Fruit fly (Drosophila melanogaster): ENCODE data around the gene CG42749.

CG42749 gene

DNA sequence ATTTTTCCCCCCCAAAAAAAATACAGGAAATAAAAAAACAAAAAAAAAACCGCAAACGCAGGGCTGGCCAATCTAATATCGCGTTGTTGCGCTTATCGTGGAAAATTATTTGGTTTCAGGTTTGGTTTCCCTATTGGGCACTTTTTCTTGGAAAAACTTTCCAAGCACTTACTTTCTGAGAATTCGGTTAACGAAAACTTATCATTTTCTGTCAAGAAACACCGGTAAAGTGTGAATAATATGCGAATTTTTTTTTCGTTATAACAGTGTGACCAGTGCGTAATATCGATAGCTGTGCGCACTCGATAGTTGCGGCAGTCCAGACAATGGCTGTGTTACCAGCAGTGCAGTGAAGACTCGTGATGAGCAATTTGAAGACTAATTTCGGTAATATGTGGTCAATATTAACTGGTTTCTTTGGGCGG, 26.6 kb downstream of the CG42749 start, which contains the start of gene Rnp4F:
Gene Rnp4F, minus strand, starts transcription at position 238 of the 425 bp plus-strand sequence.
- TF ChIP-seq insv (optimal IDR thresholded peaks at IDR 0.05): no peak
- no peak for TF ChIP-seq ttk (optimal IDR thresholded peaks at IDR 0.05)
- TF ChIP-seq h (optimal IDR thresholded peaks at IDR 0.05): no peak
- TF ChIP-seq psq (optimal IDR thresholded peaks at IDR 0.05): no peak
- TF ChIP-seq Myc (optimal IDR thresholded peaks at IDR 0.05): no peak
- no peak for TF ChIP-seq Sin3A (optimal IDR thresholded peaks at IDR 0.05)

DNA sequence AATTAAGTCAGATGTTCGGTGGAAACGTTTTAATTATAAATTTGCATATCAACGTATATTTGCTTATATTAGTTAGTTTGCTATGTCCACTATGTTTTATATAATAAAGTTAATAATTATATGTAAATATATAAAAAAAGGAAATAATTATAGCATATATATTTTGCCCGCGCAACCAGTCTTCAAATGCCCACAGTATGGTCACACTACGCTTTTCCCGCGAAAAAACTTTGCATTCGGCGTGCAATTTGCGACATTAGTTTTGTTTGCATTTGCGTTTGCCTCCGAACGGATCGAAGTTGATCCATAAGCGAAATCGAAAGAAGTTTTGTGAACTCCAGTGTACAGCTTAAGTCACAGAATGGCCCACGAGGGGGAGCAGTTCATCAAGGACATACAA, 27.8 kb downstream of the CG42749 start, which contains the start of gene Mcm3:
Gene Mcm3, plus strand, starts transcription at position 220 of the 400 bp plus-strand sequence.
- TF ChIP-seq ttk (optimal IDR thresholded peaks at IDR 0.05) (no peak), h (optimal IDR thresholded peaks at IDR 0.05) (no peak), psq (optimal IDR thresholded peaks at IDR 0.05) (no peak), Myc (optimal IDR thresholded peaks at IDR 0.05) (no peak), Sin3A (optimal IDR thresholded peaks at IDR 0.05) (no peak), insv (optimal IDR thresholded peaks at IDR 0.05) (no peak)

dm6 chrX:5329266-5329898, 33.5 kb downstream of the CG42749 start, which contains the start of the genes CG3309 and XRCC1:
Gene CG3309 (minus strand): TSS chrX:5329347.
Gene XRCC1 (plus strand): TSS chrX:5329876.
- TF ChIP-seq ttk (optimal IDR thresholded peaks at IDR 0.05) (no peak), Sin3A (optimal IDR thresholded peaks at IDR 0.05) (no peak), h (optimal IDR thresholded peaks at IDR 0.05) (no peak), Myc (optimal IDR thresholded peaks at IDR 0.05) (no peak), psq (optimal IDR thresholded peaks at IDR 0.05) (no peak)

dm6 chrX:5332259-5332862, 36.5 kb downstream of the CG42749 start, which contains the start of gene CanB:
Gene CanB (plus strand): TSS chrX:5332499.
- TF ChIP-seq Sin3A (optimal IDR thresholded peaks at IDR 0.05): no peak

DNA sequence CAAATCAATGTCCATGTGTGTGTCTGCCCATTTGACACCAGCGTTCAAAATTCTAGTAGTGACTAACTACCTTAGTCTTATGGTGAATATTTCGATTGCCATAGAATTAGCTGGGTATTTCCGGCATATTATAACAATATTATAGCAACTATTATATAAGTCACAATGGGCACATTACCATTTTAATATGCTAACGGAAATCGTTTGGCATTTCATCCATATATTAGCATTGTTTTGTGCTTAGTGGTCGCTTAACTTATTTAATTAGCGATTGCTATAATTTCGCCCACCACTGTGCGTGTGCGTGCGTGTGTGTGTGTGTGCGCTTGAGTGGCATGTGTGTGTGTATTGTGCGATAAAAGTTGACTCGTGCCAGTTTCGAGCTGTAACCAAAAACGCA, 40.9 kb downstream of the CG42749 start:
- TF ChIP-seq insv (optimal IDR thresholded peaks at IDR 0.05) (no peak), psq (optimal IDR thresholded peaks at IDR 0.05) (no peak), ttk (optimal IDR thresholded peaks at IDR 0.05) (no peak), Sin3A (optimal IDR thresholded peaks at IDR 0.05) (no peak), h (optimal IDR thresholded peaks at IDR 0.05) (no peak), Myc (optimal IDR thresholded peaks at IDR 0.05) (no peak)

dm6 chrX:5337316-5337715, 41.5 kb downstream of the CG42749 start:
- TF ChIP-seq h (optimal IDR thresholded peaks at IDR 0.05) (no peak), psq (optimal IDR thresholded peaks at IDR 0.05) (no peak), insv (optimal IDR thresholded peaks at IDR 0.05) (no peak), Sin3A (optimal IDR thresholded peaks at IDR 0.05) (no peak), ttk (optimal IDR thresholded peaks at IDR 0.05) (no peak), Myc (optimal IDR thresholded peaks at IDR 0.05) (no peak)

DNA sequence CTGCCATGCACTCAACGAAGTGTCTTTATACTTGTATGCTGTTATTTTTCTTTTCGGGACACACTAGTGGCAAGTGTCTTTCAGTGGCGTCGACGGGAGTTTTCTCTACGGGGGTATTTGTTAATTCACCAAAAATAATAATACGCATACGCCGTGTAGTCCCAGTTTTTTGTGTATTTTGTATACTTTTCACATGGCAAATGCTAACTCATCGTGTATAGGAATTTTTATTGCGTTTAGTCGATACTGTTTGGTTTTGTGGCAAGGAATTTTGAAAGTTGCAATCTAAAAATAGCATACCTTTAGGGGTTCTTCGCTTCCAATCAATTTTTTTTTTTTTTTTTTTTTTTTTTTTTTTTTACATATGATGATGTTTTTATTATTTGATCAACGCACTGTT, 42.6 kb downstream of the CG42749 start:
- TF ChIP-seq Myc (optimal IDR thresholded peaks at IDR 0.05) (no peak), insv (optimal IDR thresholded peaks at IDR 0.05) (no peak), ttk (optimal IDR thresholded peaks at IDR 0.05) (no peak), Sin3A (optimal IDR thresholded peaks at IDR 0.05) (no peak), psq (optimal IDR thresholded peaks at IDR 0.05) (no peak)

DNA sequence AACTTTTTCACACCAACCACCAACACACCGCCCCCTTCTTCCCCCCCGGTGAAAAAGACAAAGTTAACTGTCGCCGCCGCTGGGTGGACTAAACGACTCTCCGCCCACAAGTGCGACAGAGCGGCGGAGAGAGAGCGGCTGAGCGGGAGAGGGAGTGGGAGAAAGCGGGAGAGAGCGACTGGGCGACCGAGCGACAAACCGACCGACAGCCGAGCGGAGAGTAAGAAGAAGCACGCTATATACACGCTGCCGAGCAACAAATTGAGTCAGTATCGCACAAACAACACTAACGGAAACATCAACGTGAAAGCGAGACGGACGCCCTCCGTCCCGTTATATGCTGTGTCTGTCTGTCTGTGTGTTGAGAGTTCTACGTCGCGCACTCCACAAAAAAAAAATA, 44.1 kb downstream of the CG42749 start, which contains the start of gene SK:
Gene SK, plus strand, starts transcription at position 267 of the 400 bp plus-strand sequence.
- TF ChIP-seq ttk (optimal IDR thresholded peaks at IDR 0.05) (no peak), h (optimal IDR thresholded peaks at IDR 0.05) (no peak), insv (optimal IDR thresholded peaks at IDR 0.05) (no peak), psq (optimal IDR thresholded peaks at IDR 0.05) (no peak), Myc (optimal IDR thresholded peaks at IDR 0.05) (no peak), Sin3A (optimal IDR thresholded peaks at IDR 0.05) (no peak)

DNA sequence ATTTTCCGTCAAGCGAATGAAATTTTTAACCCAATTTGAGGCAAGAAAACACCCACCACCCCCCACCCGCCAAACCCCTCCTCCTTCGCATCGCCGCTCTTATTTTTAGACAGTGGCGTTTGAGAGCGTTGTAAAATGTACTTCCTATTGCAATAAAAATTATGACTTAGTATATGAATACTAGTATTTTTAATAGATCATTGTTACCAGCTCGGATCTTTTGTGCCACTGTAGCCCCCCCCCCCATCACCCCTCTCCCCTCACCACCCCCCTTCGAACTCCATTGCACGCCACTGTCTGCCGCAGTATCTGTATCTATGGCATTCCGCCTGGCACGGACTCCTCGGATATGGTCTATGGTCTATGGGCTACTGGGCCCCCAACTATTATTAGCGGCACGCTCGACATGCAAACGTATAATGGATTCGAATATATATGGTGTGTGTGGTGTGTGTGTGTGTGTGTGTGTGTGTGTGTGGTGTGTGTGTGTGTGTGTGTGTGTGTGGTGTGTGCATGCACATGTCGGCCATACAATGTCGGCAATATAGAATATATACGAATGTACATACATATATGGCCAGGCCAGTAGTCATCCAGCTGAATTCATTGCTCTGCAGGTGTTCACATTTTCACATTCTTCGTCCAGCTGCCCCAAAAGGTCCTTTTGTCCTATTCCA, 54.2 kb downstream of the CG42749 start:
- no peak for TF ChIP-seq Sin3A (optimal IDR thresholded peaks at IDR 0.05)
- no peak for TF ChIP-seq insv (optimal IDR thresholded peaks at IDR 0.05)
- no peak for TF ChIP-seq Myc (optimal IDR thresholded peaks at IDR 0.05)
- no peak for TF ChIP-seq h (optimal IDR thresholded peaks at IDR 0.05)
- no peak for TF ChIP-seq ttk (optimal IDR thresholded peaks at IDR 0.05)
- no peak for TF ChIP-seq psq (optimal IDR thresholded peaks at IDR 0.05)

Data from Kc167 (cell line).